Fruit fly (Drosophila melanogaster) Kc167 (cell line): ENCODE data around the gene Idua.

ENCODE experiments used
- Myc ChIP-seq: fragments of >200 bp; optimal IDR thresholded peaks from 2 replicates; lab custom pipeline; 2017; ENCODE audit warnings: missing external identifiers
- Sin3A ChIP-seq: fragments of >200 bp; optimal IDR thresholded peaks from 2 replicates; lab custom pipeline; 2018; ENCODE audit warnings: missing external identifiers

dm6 chr2L:11068441-11068840 is 44.4 kb downstream of the Idua start:
- TF ChIP-seq Myc: no peak
- TF ChIP-seq Sin3A (lab: Kevin White, UChicago): no peak
